Fruit fly (Drosophila melanogaster) whole organism, embryonic: Measurements from ENCODE around the gene CG32023.
A peak's percentile ranks its signal among the peaks of the same experiment; 100 is the strongest.

ENCODE experiments used
- Abd-B ChIP-seq: fragments of 200-800 bp; sonication (Bioruptor generic); optimal IDR thresholded peaks from 2 replicates; lab custom pipeline; 2018; ENCODE audit warnings: missing biosample characterization, mild to moderate bottlenecking, missing genetic modification characterization, moderate library complexity
- Antp ChIP-seq: fragments of 200-800 bp; sonication (Bioruptor generic); optimal IDR thresholded peaks from 3 replicates; lab custom pipeline; 2016; ENCODE audit warnings: missing biosample characterization, missing genetic modification characterization
- Atf6 ChIP-seq: fragments of 200-800 bp; sonication (Bioruptor generic); IDR thresholded peaks from 2 replicates; pipeline ENCODE4 v1.3.6; 2022; ENCODE audit warnings: missing biosample characterization, missing genetic modification characterization
- Bgb ChIP-seq: fragments of 200-800 bp; sonication (Bioruptor generic); IDR thresholded peaks from 2 replicates; pipeline ENCODE4 v1.3.6; 2022; ENCODE audit warnings: missing biosample characterization, missing genetic modification characterization; ENCODE audit not compliant: partially characterized antibody
- CG1024 ChIP-seq: fragments of 200-800 bp; sonication (Bioruptor generic); IDR thresholded peaks from 2 replicates; pipeline ENCODE4 v1.3.6; 2022; ENCODE audit warnings: missing biosample characterization, missing genetic modification characterization
- CG11504 ChIP-seq: fragments of 200-800 bp; sonication (Bioruptor generic); optimal IDR thresholded peaks from 3 replicates; lab custom pipeline; 2019; ENCODE audit warnings: missing biosample characterization, mild to moderate bottlenecking, missing genetic modification characterization, moderate library complexity
- CG1233 ChIP-seq: fragments of 200-800 bp; sonication (Bioruptor generic); optimal IDR thresholded peaks from 4 replicates; lab custom pipeline; 2018; ENCODE audit warnings: missing biosample characterization, mild to moderate bottlenecking, missing genetic modification characterization
- CG15269 ChIP-seq: fragments of 200-800 bp; sonication (Bioruptor generic); optimal IDR thresholded peaks from 2 replicates; lab custom pipeline; 2018; ENCODE audit warnings: missing biosample characterization, mild to moderate bottlenecking, missing genetic modification characterization, moderate library complexity
- CG1529 ChIP-seq: fragments of 200-800 bp; sonication (Bioruptor generic); optimal IDR thresholded peaks from 3 replicates; lab custom pipeline; 2018; ENCODE audit warnings: missing biosample characterization, missing genetic modification characterization
- CG1647 ChIP-seq: fragments of 200-800 bp; sonication (Bioruptor generic); optimal IDR thresholded peaks from 3 replicates; lab custom pipeline; 2016; ENCODE audit warnings: missing biosample characterization, missing genetic modification characterization
- CG17328 ChIP-seq: fragments of 200-800 bp; sonication (Bioruptor generic); IDR thresholded peaks from 2 replicates; pipeline ENCODE4 v1.3.6; 2022; ENCODE audit warnings: missing biosample characterization, missing genetic modification characterization
- CG17361 ChIP-seq: fragments of 200-800 bp; sonication (Bioruptor generic); IDR thresholded peaks from 3 replicates; pipeline ENCODE4 v1.3.6; 2022; ENCODE audit warnings: missing biosample characterization, missing genetic modification characterization
- CG18599 ChIP-seq: fragments of 200-800 bp; sonication (Bioruptor generic); optimal IDR thresholded peaks from 3 replicates; lab custom pipeline; 2017; ENCODE audit warnings: missing biosample characterization, missing genetic modification characterization, mild to moderate bottlenecking, moderate library complexity, missing genetic modification reagents
- CG32772 ChIP-seq: fragments of 200-800 bp; sonication (Bioruptor generic); IDR thresholded peaks from 2 replicates; pipeline ENCODE4 v1.3.6; 2022; ENCODE audit warnings: missing biosample characterization, missing genetic modification characterization
- CG3726 ChIP-seq: fragments of 200-800 bp; sonication (Bioruptor generic); IDR thresholded peaks from 3 replicates; pipeline ENCODE4, ENCODE4 v1.3.6; 2022; ENCODE audit warnings: missing biosample characterization, missing genetic modification characterization
- CG4730 ChIP-seq: fragments of 200-800 bp; sonication (Bioruptor generic); IDR thresholded peaks from 2 replicates; pipeline ENCODE4 v1.3.6; 2022; ENCODE audit warnings: missing biosample characterization, missing genetic modification characterization
- CG6175 ChIP-seq: fragments of 200-800 bp; sonication (Bioruptor generic); IDR thresholded peaks from 3 replicates; pipeline ENCODE4 v1.3.6; 2022; ENCODE audit warnings: missing biosample characterization, missing genetic modification characterization
- CG6683 ChIP-seq: fragments of 200-800 bp; sonication (Bioruptor generic); optimal IDR thresholded peaks from 2 replicates; lab custom pipeline; 2017; ENCODE audit warnings: missing biosample characterization, mild to moderate bottlenecking, missing genetic modification characterization, missing genetic modification reagents
- CG6689 ChIP-seq: fragments of 200-800 bp; sonication (Bioruptor generic); IDR thresholded peaks from 2 replicates; pipeline ENCODE4 v1.3.6; 2022; ENCODE audit warnings: missing biosample characterization, missing genetic modification characterization
- CG8290 ChIP-seq, 3 experiments: fragments of 200-800 bp; sonication (Bioruptor generic); optimal IDR thresholded peaks; 2 replicates each; lab custom pipeline; 2016 to 2019; ENCODE audit warnings: missing biosample characterization in 3 of 3, missing genetic modification characterization in 3 of 3, mild to moderate bottlenecking in 2 of 3, moderate library complexity in 1 of 3
- CrebB ChIP-seq: fragments of 200-800 bp; sonication (Bioruptor generic); optimal IDR thresholded peaks from 3 replicates; lab custom pipeline; 2018; ENCODE audit warnings: missing biosample characterization, mild to moderate bottlenecking, missing genetic modification characterization
- Dad ChIP-seq: fragments of 200-800 bp; sonication (Bioruptor generic); optimal IDR thresholded peaks from 3 replicates; lab custom pipeline; 2016; ENCODE audit warnings: missing biosample characterization, missing genetic modification characterization
- Dbx ChIP-seq: fragments of 200-800 bp; sonication (Bioruptor generic); IDR thresholded peaks from 3 replicates; pipeline ENCODE4 v1.3.6; 2022; ENCODE audit warnings: missing biosample characterization, missing genetic modification characterization
- Dip2 ChIP-seq: fragments of 200-800 bp; sonication (Bioruptor generic); IDR thresholded peaks from 2 replicates; pipeline ENCODE4 v1.3.6; 2022; ENCODE audit warnings: missing biosample characterization, missing genetic modification characterization
- Doc2 ChIP-seq: fragments of 200-800 bp; sonication (Bioruptor generic); IDR thresholded peaks from 2 replicates; pipeline ENCODE4 v1.3.6; 2022; ENCODE audit warnings: missing biosample characterization, missing genetic modification characterization
- ERR ChIP-seq: fragments of 200-800 bp; sonication (Bioruptor generic); optimal IDR thresholded peaks from 2 replicates; lab custom pipeline; 2016; ENCODE audit warnings: missing biosample characterization, missing genetic modification characterization
- Gug ChIP-seq: fragments of 200-800 bp; sonication (Bioruptor generic); IDR thresholded peaks from 4 replicates; pipeline ENCODE4 v1.3.6; 2022; ENCODE audit warnings: missing biosample characterization, missing genetic modification characterization
- Hey ChIP-seq: fragments of 200-800 bp; sonication (Bioruptor generic); optimal IDR thresholded peaks from 3 replicates; lab custom pipeline; 2018; ENCODE audit warnings: missing biosample characterization, mild to moderate bottlenecking, missing genetic modification characterization
- Hsf ChIP-seq: fragments of 200-800 bp; sonication (Bioruptor generic); optimal IDR thresholded peaks from 3 replicates; lab custom pipeline; 2016; ENCODE audit warnings: missing biosample characterization, missing genetic modification characterization
- Jarid2 ChIP-seq: fragments of 200-800 bp; sonication (Bioruptor generic); optimal IDR thresholded peaks from 3 replicates; lab custom pipeline; 2017; ENCODE audit warnings: mild to moderate bottlenecking, missing biosample characterization, missing genetic modification reagents, missing genetic modification characterization
- NK7.1 ChIP-seq: fragments of 200-800 bp; sonication (Bioruptor generic); optimal IDR thresholded peaks from 3 replicates; lab custom pipeline; 2016; ENCODE audit warnings: missing biosample characterization, missing genetic modification characterization
- Poxn ChIP-seq: fragments of 200-800 bp; sonication (Bioruptor generic); IDR thresholded peaks from 2 replicates; pipeline ENCODE4 v1.3.6; 2022; ENCODE audit warnings: missing biosample characterization, missing genetic modification characterization
- Ravus ChIP-seq: fragments of 200-800 bp; sonication (Bioruptor generic); IDR thresholded peaks from 2 replicates; pipeline ENCODE4 v1.3.6; 2022; ENCODE audit warnings: missing biosample characterization, missing genetic modification characterization
- Vsx1 ChIP-seq: fragments of 200-800 bp; sonication (Bioruptor generic); optimal IDR thresholded peaks from 2 replicates; lab custom pipeline; 2017; ENCODE audit warnings: missing biosample characterization, mild to moderate bottlenecking, missing genetic modification characterization, missing genetic modification reagents
- ac ChIP-seq: fragments of 200-800 bp; sonication (Bioruptor generic); optimal IDR thresholded peaks from 3 replicates; lab custom pipeline; 2017; ENCODE audit warnings: missing biosample characterization, mild to moderate bottlenecking, missing genetic modification characterization
- ash1 ChIP-seq: fragments of 200-800 bp; sonication (Bioruptor generic); optimal IDR thresholded peaks from 2 replicates; lab custom pipeline; 2018; ENCODE audit warnings: missing biosample characterization, mild to moderate bottlenecking, missing genetic modification characterization
- bigmax ChIP-seq: fragments of 200-800 bp; sonication (Bioruptor generic); optimal IDR thresholded peaks from 2 replicates; lab custom pipeline; 2018; ENCODE audit warnings: missing biosample characterization, mild to moderate bottlenecking, missing genetic modification characterization
- chinmo ChIP-seq: fragments of 200-800 bp; sonication (Bioruptor generic); IDR thresholded peaks from 4 replicates; pipeline ENCODE4 v1.3.6; 2022; ENCODE audit warnings: missing biosample characterization, missing genetic modification characterization; ENCODE audit not compliant: partially characterized antibody
- chm ChIP-seq: fragments of 200-800 bp; sonication (Bioruptor generic); IDR thresholded peaks from 2 replicates; pipeline ENCODE4 v1.3.6; 2022; ENCODE audit warnings: missing biosample characterization, missing genetic modification characterization
- chn ChIP-seq: fragments of 200-800 bp; sonication (Bioruptor generic); optimal IDR thresholded peaks from 2 replicates; lab custom pipeline; 2016; ENCODE audit warnings: missing biosample characterization, missing genetic modification characterization
- crc ChIP-seq: fragments of 200-800 bp; sonication (Bioruptor generic); optimal IDR thresholded peaks from 2 replicates; lab custom pipeline; 2016; ENCODE audit warnings: missing biosample characterization, missing genetic modification characterization
- disco-r ChIP-seq: fragments of 200-800 bp; sonication (Bioruptor generic); optimal IDR thresholded peaks from 2 replicates; lab custom pipeline; 2016; ENCODE audit warnings: missing biosample characterization, missing genetic modification characterization
- fd96Cb ChIP-seq: fragments of 200-800 bp; sonication (Bioruptor generic); optimal IDR thresholded peaks from 2 replicates; lab custom pipeline; 2018; ENCODE audit warnings: missing biosample characterization, mild to moderate bottlenecking, missing genetic modification characterization, moderate library complexity
- gem ChIP-seq: fragments of 200-800 bp; sonication (Bioruptor generic); optimal IDR thresholded peaks from 2 replicates; lab custom pipeline; 2019; ENCODE audit warnings: missing biosample characterization, mild to moderate bottlenecking, missing genetic modification characterization, moderate library complexity
- gsb ChIP-seq: fragments of 200-800 bp; sonication (Bioruptor generic); IDR thresholded peaks from 2 replicates; pipeline ENCODE4 v1.3.6; 2022; ENCODE audit warnings: missing biosample characterization, missing genetic modification characterization
- lmd ChIP-seq: fragments of 200-800 bp; sonication (Bioruptor generic); IDR thresholded peaks from 2 replicates; pipeline ENCODE4 v1.3.6; 2022; ENCODE audit warnings: missing biosample characterization, missing genetic modification characterization
- pum ChIP-seq: fragments of 200-800 bp; sonication (Bioruptor generic); optimal IDR thresholded peaks from 2 replicates; lab custom pipeline; 2016; ENCODE audit warnings: missing biosample characterization, missing genetic modification characterization
- schlank ChIP-seq: fragments of 200-800 bp; sonication (Bioruptor generic); optimal IDR thresholded peaks from 2 replicates; lab custom pipeline; 2018; ENCODE audit warnings: missing biosample characterization, mild to moderate bottlenecking, missing genetic modification characterization
- sens ChIP-seq: fragments of 200-800 bp; sonication (Bioruptor generic); peaks from one replicate; lab custom pipeline; 2016; ENCODE audit warnings: missing biosample characterization, missing genetic modification characterization
- tup ChIP-seq: fragments of 200-800 bp; sonication (Bioruptor generic); optimal IDR thresholded peaks from 2 replicates; lab custom pipeline; 2016; ENCODE audit warnings: missing biosample characterization, mild to moderate bottlenecking, missing genetic modification characterization, moderate library complexity
- vnd ChIP-seq: fragments of 200-800 bp; sonication (Bioruptor generic); IDR thresholded peaks from 3 replicates; pipeline ENCODE4 v1.3.6; 2022; ENCODE audit warnings: missing biosample characterization, missing genetic modification characterization; ENCODE audit not compliant: partially characterized antibody
- zen2 ChIP-seq: fragments of 200-800 bp; sonication (Bioruptor generic); IDR thresholded peaks from 3 replicates; pipeline ENCODE4 v1.3.6; 2022; ENCODE audit warnings: missing biosample characterization, missing genetic modification characterization; ENCODE audit not compliant: partially characterized antibody

The CG32023 gene

dm6 chr3L:8834886-8835285 lies 30.9 kb upstream of the CG32023 start (continued):
- TF ChIP-seq crc (GFP tag; lab: Kevin White, UChicago) (peak; percentile 1), disco-r (GFP tag; lab: Kevin White, UChicago) (no peak), CG6683 (no peak), Doc2 (GFP tag; lab: Robert Waterston, UW) (no peak), lmd (GFP tag; lab: Robert Waterston, UW) (no peak), Vsx1 (GFP tag; lab: Kevin White, UChicago) (no peak), CG1024 (GFP tag; lab: Robert Waterston, UW) (no peak), CG6175 (GFP tag; lab: Robert Waterston, UW) (no peak), CG1233 (GFP tag; lab: Kevin White, UChicago) (peak; percentile 39), Gug (GFP tag; lab: Robert Waterston, UW) (no peak), pum (GFP tag; lab: Kevin White, UChicago) (no peak), tup (GFP tag; lab: Kevin White, UChicago) (no peak), CG8290 (GFP tag; optimal IDR thresholded peaks at IDR 0.05; lab: Kevin White, UChicago) (peak; percentile 6), CG8290 (tag; optimal IDR thresholded peaks at IDR 0.05; lab: Kevin White, UChicago) (peak; percentile 28 to 75), vnd (GFP tag; lab: Robert Waterston, UW) (no peak), CG32772 (GFP tag; lab: Robert Waterston, UW) (no peak), Hey (tag; lab: Kevin White, UChicago) (no peak), NK7.1 (no peak), Poxn (GFP tag; lab: Robert Waterston, UW) (no peak), CG1529 (GFP tag; lab: Kevin White, UChicago) (peak; percentile 18), Bgb (GFP tag; lab: Robert Waterston, UW) (no peak), ERR (no peak), ash1 (GFP tag; lab: Kevin White, UChicago) (no peak), CrebB (tag; lab: Kevin White, UChicago) (no peak), Ravus (no peak), chn (no peak), fd96Cb (tag; lab: Kevin White, UChicago) (no peak), gem (no peak), Atf6 (GFP tag; lab: Robert Waterston, UW) (no peak), chinmo (no peak), CG17361 (GFP tag; lab: Robert Waterston, UW) (no peak; the same call in 2 of the 3 replicates), chm (GFP tag; lab: Robert Waterston, UW) (peak; percentile 34; the same call in 1 of the 2 replicates), gsb (GFP tag; lab: Robert Waterston, UW) (no peak), CG15269 (tag; lab: Kevin White, UChicago) (no peak), ac (GFP tag; lab: Kevin White, UChicago) (peak; percentile 37), zen2 (GFP tag; lab: Robert Waterston, UW) (no peak), CG3726 (GFP tag; lab: Robert Waterston, UW) (no peak), Dad (no peak), CG6689 (no peak), Antp (GFP tag; lab: Kevin White, UChicago) (no peak), CG18599 (GFP tag; lab: Kevin White, UChicago) (peak; percentile 22), Jarid2 (GFP tag; lab: Kevin White, UChicago) (no peak), CG4730 (GFP tag; lab: Robert Waterston, UW) (no peak), Abd-B (GFP tag; lab: Kevin White, UChicago) (no peak), Dbx (GFP tag; lab: Robert Waterston, UW) (no peak), sens (GFP tag; lab: Kevin White, UChicago) (peak; percentile 48), Hsf (no peak), CG11504 (no peak), schlank (tag; lab: Kevin White, UChicago) (no peak), Dip2 (GFP tag; lab: Robert Waterston, UW) (no peak), bigmax (GFP tag; lab: Kevin White, UChicago) (no peak), CG1647 (GFP tag; lab: Kevin White, UChicago) (no peak), CG17328 (GFP tag; lab: Robert Waterston, UW) (0 out of 2 replicates have a peak, but pooled peaks have one; percentile 18)
